Fruit fly (Drosophila melanogaster) whole organism, embryonic: ENCODE results near the gene Cln7.

ENCODE experiments used
- Atf3 ChIP-seq: fragments of 200-800 bp; sonication (Bioruptor generic); optimal IDR thresholded peaks from 3 replicates; lab custom pipeline; 2016; ENCODE audit warnings: missing biosample characterization, missing genetic modification characterization
- Bgb ChIP-seq: fragments of 200-800 bp; sonication (Bioruptor generic); IDR thresholded peaks from 2 replicates; pipeline ENCODE4 v1.3.6; 2022; ENCODE audit warnings: missing biosample characterization, missing genetic modification characterization; ENCODE audit not compliant: partially characterized antibody
- CG10431 ChIP-seq: fragments of 200-800 bp; sonication (Bioruptor generic); optimal IDR thresholded peaks from 3 replicates; lab custom pipeline; 2018; ENCODE audit warnings: missing biosample characterization, mild to moderate bottlenecking, missing genetic modification characterization
- CG12071 ChIP-seq: fragments of 200-800 bp; sonication (Bioruptor generic); optimal IDR thresholded peaks from 3 replicates; lab custom pipeline; 2018; ENCODE audit warnings: missing biosample characterization, mild to moderate bottlenecking, missing genetic modification characterization
- CG12236 ChIP-seq: fragments of 200-800 bp; sonication (Bioruptor generic); optimal IDR thresholded peaks from 2 replicates; lab custom pipeline; 2016; ENCODE audit warnings: missing biosample characterization, missing genetic modification characterization
- CG16815 ChIP-seq: fragments of 200-800 bp; sonication (Bioruptor generic); optimal IDR thresholded peaks from 3 replicates; lab custom pipeline; 2017; ENCODE audit warnings: missing biosample characterization, mild to moderate bottlenecking, missing genetic modification characterization
- CG17568 ChIP-seq: fragments of 200-800 bp; sonication (Bioruptor generic); optimal IDR thresholded peaks from 2 replicates; lab custom pipeline; 2018; ENCODE audit warnings: missing biosample characterization, mild to moderate bottlenecking, missing genetic modification characterization, moderate library complexity
- CG2116 ChIP-seq: fragments of 200-800 bp; sonication (Bioruptor generic); optimal IDR thresholded peaks from 3 replicates; lab custom pipeline; 2018; ENCODE audit warnings: missing biosample characterization, mild to moderate bottlenecking, missing genetic modification characterization
- CG2120 ChIP-seq: fragments of 200-800 bp; sonication (Bioruptor generic); optimal IDR thresholded peaks from 3 replicates; lab custom pipeline; 2016; ENCODE audit warnings: missing biosample characterization, missing genetic modification characterization
- CG33213 ChIP-seq: fragments of 200-800 bp; sonication (Bioruptor generic); optimal IDR thresholded peaks from 3 replicates; lab custom pipeline; 2016; ENCODE audit warnings: missing biosample characterization, missing genetic modification characterization
- CG34376 ChIP-seq: fragments of 200-800 bp; sonication (Bioruptor generic); optimal IDR thresholded peaks from 2 replicates; lab custom pipeline; 2018; ENCODE audit warnings: missing biosample characterization, mild to moderate bottlenecking, missing genetic modification characterization
- CG3838 ChIP-seq: fragments of 200-800 bp; sonication (Bioruptor generic); optimal IDR thresholded peaks from 3 replicates; lab custom pipeline; 2016; ENCODE audit warnings: missing biosample characterization, missing genetic modification characterization
- CG4730 ChIP-seq: fragments of 200-800 bp; sonication (Bioruptor generic); IDR thresholded peaks from 2 replicates; pipeline ENCODE4 v1.3.6; 2022; ENCODE audit warnings: missing biosample characterization, missing genetic modification characterization
- CG7786 ChIP-seq: fragments of 200-800 bp; sonication (Bioruptor generic); optimal IDR thresholded peaks from 2 replicates; lab custom pipeline; 2016; ENCODE audit warnings: missing biosample characterization, missing genetic modification characterization
- CG9817 ChIP-seq: fragments of 200-800 bp; sonication (Bioruptor generic); optimal IDR thresholded peaks from 2 replicates; lab custom pipeline; 2018; ENCODE audit warnings: missing biosample characterization, mild to moderate bottlenecking, missing genetic modification characterization, moderate library complexity
- Dip3 ChIP-seq: fragments of 200-800 bp; sonication (Bioruptor generic); optimal IDR thresholded peaks from 3 replicates; lab custom pipeline; 2016; ENCODE audit warnings: missing biosample characterization, missing genetic modification characterization
- Elba2 ChIP-seq: fragments of 200-800 bp; sonication (Bioruptor generic); optimal IDR thresholded peaks from 3 replicates; lab custom pipeline; 2016; ENCODE audit warnings: missing biosample characterization, missing genetic modification characterization
- Ets65A ChIP-seq: fragments of 200-800 bp; sonication (Bioruptor generic); peaks from one replicate; lab custom pipeline; 2016; ENCODE audit warnings: missing biosample characterization, missing genetic modification characterization
- HLH4C ChIP-seq: fragments of 200-800 bp; sonication (Bioruptor generic); IDR thresholded peaks from 3 replicates; pipeline ENCODE4 v1.3.6; 2022; ENCODE audit warnings: missing biosample characterization, missing genetic modification characterization; ENCODE audit not compliant: partially characterized antibody
- Hr3 ChIP-seq: fragments of 200-800 bp; sonication (Bioruptor generic); optimal IDR thresholded peaks from 3 replicates; lab custom pipeline; 2016; ENCODE audit warnings: missing biosample characterization, missing genetic modification characterization
- Hr78 ChIP-seq, 2 experiments: fragments of 200-800 bp in 1 of 2; fragments of >200 bp in 1 of 2; sonication (Bioruptor generic) in 1 of 2; optimal IDR thresholded peaks; 2 replicates each; lab custom pipeline; 2017 to 2019; ENCODE audit warnings: missing biosample characterization in 2 of 2, missing genetic modification characterization in 2 of 2, mild to moderate bottlenecking in 1 of 2, moderate library complexity in 1 of 2
- Max ChIP-seq: fragments of 200-800 bp; sonication (Bioruptor generic); optimal IDR thresholded peaks from 2 replicates; lab custom pipeline; 2016; ENCODE audit warnings: missing biosample characterization, mild to moderate bottlenecking, missing genetic modification characterization
- Meics ChIP-seq: fragments of 200-800 bp; sonication (Bioruptor generic); optimal IDR thresholded peaks from 2 replicates; lab custom pipeline; 2017; ENCODE audit warnings: missing biosample characterization, mild to moderate bottlenecking, missing genetic modification characterization
- Mrtf ChIP-seq: fragments of 200-800 bp; sonication (Bioruptor generic); IDR thresholded peaks from 3 replicates; pipeline ENCODE4 v1.3.6; 2022; ENCODE audit warnings: missing biosample characterization, missing genetic modification characterization
- NK7.1 ChIP-seq: fragments of 200-800 bp; sonication (Bioruptor generic); optimal IDR thresholded peaks from 3 replicates; lab custom pipeline; 2016; ENCODE audit warnings: missing biosample characterization, missing genetic modification characterization
- Neu2 ChIP-seq: fragments of 200-800 bp; sonication (Bioruptor generic); optimal IDR thresholded peaks from 3 replicates; lab custom pipeline; 2016; ENCODE audit warnings: missing biosample characterization, missing genetic modification characterization, borderline replicate concordance
- Poxn ChIP-seq: fragments of 200-800 bp; sonication (Bioruptor generic); IDR thresholded peaks from 2 replicates; pipeline ENCODE4 v1.3.6; 2022; ENCODE audit warnings: missing biosample characterization, missing genetic modification characterization
- aop ChIP-seq: fragments of 200-800 bp; sonication (Bioruptor generic); IDR thresholded peaks from 2 replicates; pipeline ENCODE4 v1.3.6; 2022; ENCODE audit warnings: missing biosample characterization, missing genetic modification characterization
- ash1 ChIP-seq: fragments of 200-800 bp; sonication (Bioruptor generic); optimal IDR thresholded peaks from 2 replicates; lab custom pipeline; 2018; ENCODE audit warnings: missing biosample characterization, mild to moderate bottlenecking, missing genetic modification characterization
- ato ChIP-seq: fragments of 200-800 bp; sonication (Bioruptor generic); IDR thresholded peaks from 2 replicates; pipeline ENCODE4 v1.3.6; 2022; ENCODE audit warnings: missing biosample characterization, missing genetic modification characterization; ENCODE audit not compliant: partially characterized antibody
- br ChIP-seq: fragments of >200 bp; optimal IDR thresholded peaks from 2 replicates; lab custom pipeline; 2017
- dm ChIP-seq: fragments of 200-800 bp; sonication (Bioruptor generic); optimal IDR thresholded peaks from 3 replicates; lab custom pipeline; 2016; ENCODE audit warnings: missing biosample characterization, missing genetic modification characterization
- eve ChIP-seq, 2 experiments: fragments of >200 bp; optimal IDR thresholded peaks; 2 replicates each; lab custom pipeline; 2017; ENCODE audit warnings: missing biosample characterization in 2 of 2, missing genetic modification characterization in 2 of 2
- gcm ChIP-seq: fragments of 200-800 bp; sonication (Bioruptor generic); optimal IDR thresholded peaks from 2 replicates; lab custom pipeline; 2019; ENCODE audit warnings: missing biosample characterization, mild to moderate bottlenecking, missing genetic modification characterization, moderate library complexity
- gro ChIP-seq: fragments of 200-800 bp; sonication (Bioruptor generic); optimal IDR thresholded peaks from 2 replicates; lab custom pipeline; 2016; ENCODE audit warnings: missing biosample characterization, missing genetic modification characterization
- gt ChIP-seq: fragments of 200-800 bp; sonication (Bioruptor generic); IDR thresholded peaks from 2 replicates; pipeline ENCODE4 v1.3.6; 2022; ENCODE audit warnings: missing biosample characterization, missing genetic modification characterization
- inv ChIP-seq: fragments of 200-800 bp; sonication (Bioruptor generic); IDR thresholded peaks from 2 replicates; pipeline ENCODE4 v1.3.6; 2022; ENCODE audit warnings: missing biosample characterization, missing genetic modification characterization; ENCODE audit not compliant: partially characterized antibody
- jing ChIP-seq: fragments of 200-800 bp; sonication (Bioruptor generic); optimal IDR thresholded peaks from 2 replicates; lab custom pipeline; 2018; ENCODE audit warnings: missing biosample characterization, mild to moderate bottlenecking, missing genetic modification characterization
- klu ChIP-seq: fragments of 200-800 bp; sonication (Bioruptor generic); IDR thresholded peaks from 2 replicates; pipeline ENCODE4 v1.3.6; 2022; ENCODE audit warnings: missing biosample characterization, missing genetic modification characterization
- kni ChIP-seq: fragments of 200-800 bp; sonication (Bioruptor generic); optimal IDR thresholded peaks from 3 replicates; lab custom pipeline; 2017; ENCODE audit warnings: mild to moderate bottlenecking, missing biosample characterization, missing genetic modification reagents, missing genetic modification characterization
- lab ChIP-seq: fragments of 200-800 bp; sonication (Bioruptor generic); optimal IDR thresholded peaks from 3 replicates; lab custom pipeline; 2017; ENCODE audit warnings: missing biosample characterization, missing genetic modification characterization, mild to moderate bottlenecking, moderate library complexity, missing genetic modification reagents
- lmd ChIP-seq: fragments of 200-800 bp; sonication (Bioruptor generic); IDR thresholded peaks from 2 replicates; pipeline ENCODE4 v1.3.6; 2022; ENCODE audit warnings: missing biosample characterization, missing genetic modification characterization
- org-1 ChIP-seq: fragments of 200-800 bp; sonication (Bioruptor generic); optimal IDR thresholded peaks from 2 replicates; lab custom pipeline; 2017; ENCODE audit warnings: missing biosample characterization, missing genetic modification characterization
- phol ChIP-seq: fragments of 200-800 bp; sonication (Bioruptor generic); optimal IDR thresholded peaks from 3 replicates; lab custom pipeline; 2018; ENCODE audit warnings: missing biosample characterization, mild to moderate bottlenecking, missing genetic modification characterization, moderate library complexity
- sens ChIP-seq: fragments of 200-800 bp; sonication (Bioruptor generic); peaks from one replicate; lab custom pipeline; 2016; ENCODE audit warnings: missing biosample characterization, missing genetic modification characterization
- stc ChIP-seq: fragments of 200-800 bp; sonication (Bioruptor generic); IDR thresholded peaks from 2 replicates; pipeline ENCODE4 v1.3.6; 2022; ENCODE audit warnings: missing biosample characterization, missing genetic modification characterization
- toy ChIP-seq: fragments of 200-800 bp; sonication (Bioruptor generic); IDR thresholded peaks from 2 replicates; pipeline ENCODE4 v1.3.6; 2022; ENCODE audit warnings: missing biosample characterization, missing genetic modification characterization
- tx ChIP-seq: fragments of 200-800 bp; sonication (Bioruptor generic); optimal IDR thresholded peaks from 2 replicates; lab custom pipeline; 2016; ENCODE audit warnings: missing biosample characterization, missing genetic modification characterization
- z ChIP-seq: fragments of 200-800 bp; sonication (Bioruptor generic); IDR thresholded peaks from 3 replicates; pipeline ENCODE4 v1.3.6; 2022; ENCODE audit warnings: missing biosample characterization, missing genetic modification characterization
- zen ChIP-seq: fragments of 200-800 bp; sonication (Bioruptor generic); optimal IDR thresholded peaks from 3 replicates; lab custom pipeline; 2018; ENCODE audit warnings: missing biosample characterization, mild to moderate bottlenecking, missing genetic modification characterization, moderate library complexity

Cln7 gene

DNA sequence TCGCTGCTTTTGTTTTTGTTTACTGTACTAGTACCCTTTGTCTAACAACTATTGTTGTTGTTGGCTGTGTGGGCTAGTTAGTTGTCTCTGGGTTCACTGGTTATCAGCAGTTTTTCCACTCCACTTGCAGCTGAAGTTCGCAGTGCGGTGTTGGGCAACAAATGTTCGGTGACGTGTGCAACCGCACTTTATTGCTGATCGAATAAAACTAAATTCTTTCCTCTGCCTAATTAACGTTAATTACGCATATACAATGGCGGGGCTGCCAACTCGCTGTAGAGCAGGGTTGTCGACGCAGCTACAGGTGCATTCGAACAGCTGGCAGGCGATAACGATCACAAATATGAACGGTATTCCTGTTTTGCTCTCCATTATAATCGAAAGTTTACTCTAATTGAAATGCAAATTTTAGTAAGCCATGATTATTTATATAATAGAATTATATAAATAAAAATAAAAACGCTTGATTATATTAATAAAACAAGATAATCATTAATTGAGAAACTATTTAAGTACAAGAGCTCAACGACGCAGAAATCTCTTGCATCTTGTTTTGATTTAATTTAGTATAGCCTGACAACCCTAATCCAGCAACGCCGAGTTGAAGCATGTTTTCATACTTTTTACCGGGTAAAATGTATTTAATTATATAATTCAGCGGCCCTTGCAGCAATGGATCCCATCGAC lies 16.3 kb downstream of the Cln7 start, which contains the start of the genes mrva, CG42307 and mus312 (continued):
- TF ChIP-seq Bgb (GFP tag; lab: Robert Waterston, UW) (no peak), Atf3 (GFP tag; lab: Kevin White, UChicago) (peak; percentile 49), Hr3 (GFP tag; lab: Kevin White, UChicago) (peak; percentile 90), sens (GFP tag; lab: Kevin White, UChicago) (peak; percentile 93), ato (GFP tag; lab: Robert Waterston, UW) (0 out of 2 replicates have a peak, but pooled peaks have one; percentile 39), CG3838 (GFP tag; lab: Kevin White, UChicago) (peak; percentile 0), jing (GFP tag; lab: Kevin White, UChicago) (no peak), inv (no peak), CG10431 (peak; percentile 75), phol (peak; percentile 89), Max (peak; percentile 71), Neu2 (no peak), HLH4C (GFP tag; lab: Robert Waterston, UW) (peak; percentile 32; the same call in 1 of the 3 replicates), gro (GFP tag; lab: Kevin White, UChicago) (no peak), tx (GFP tag; lab: Kevin White, UChicago) (no peak), CG34376 (GFP tag; lab: Kevin White, UChicago) (peak; percentile 48), CG17568 (GFP tag; lab: Kevin White, UChicago) (no peak), dm (GFP tag; lab: Kevin White, UChicago) (peak; percentile 24), CG16815 (peak; percentile 68), CG7786 (GFP tag; lab: Kevin White, UChicago) (no peak), CG12071 (no peak), aop (GFP tag; lab: Robert Waterston, UW) (no peak), Dip3 (peak; percentile 43), Mrtf (GFP tag; lab: Robert Waterston, UW) (peak; percentile 83), CG12236 (GFP tag; lab: Kevin White, UChicago) (no peak), toy (GFP tag; lab: Robert Waterston, UW) (peak; percentile 59; the same call in 1 of the 2 replicates), CG33213 (GFP tag; lab: Kevin White, UChicago) (peak; percentile 44), CG4730 (peak; percentile 78), Poxn (GFP tag; lab: Robert Waterston, UW) (peak; percentile 27; the same call in 1 of the 2 replicates), lmd (GFP tag; lab: Robert Waterston, UW) (peak; percentile 82), CG9817 (tag; lab: Kevin White, UChicago) (peak; percentile 94), kni (GFP tag; lab: Kevin White, UChicago) (peak; percentile 30), z (GFP tag; lab: Robert Waterston, UW) (no peak), gcm (GFP tag; lab: Kevin White, UChicago) (peak; percentile 93), zen (tag; lab: Kevin White, UChicago) (peak; percentile 97), Ets65A (GFP tag; lab: Kevin White, UChicago) (peak; percentile 62), gt (GFP tag; lab: Robert Waterston, UW) (peak; percentile 65), Hr78 (GFP tag; optimal IDR thresholded peaks at IDR 0.05; lab: Kevin White, UChicago) (peak in 1 of 2 experiments; percentile 55), stc (GFP tag; lab: Robert Waterston, UW) (peak; percentile 78), Meics (GFP tag; lab: Kevin White, UChicago) (peak; percentile 85), ash1 (GFP tag; lab: Kevin White, UChicago) (no peak), eve (GFP tag; optimal IDR thresholded peaks at IDR 0.05; lab: Kevin White, UChicago) (no peak), lab (GFP tag; lab: Kevin White, UChicago) (peak; percentile 90), CG2116 (GFP tag; lab: Kevin White, UChicago) (peak; percentile 85), Elba2 (GFP tag; lab: Kevin White, UChicago) (peak; percentile 70), CG2120 (GFP tag; lab: Kevin White, UChicago) (peak; percentile 75), org-1 (peak; percentile 66), NK7.1 (GFP tag; lab: Kevin White, UChicago) (no peak), br (no peak), klu (GFP tag; lab: Robert Waterston, UW) (peak; percentile 56; the same call in 1 of the 2 replicates)
